Fruit fly (Drosophila melanogaster): ENCODE measurements around the gene CecC.

Gene CecC

dm6 chr3R:30191462-30191874, 24.8 kb upstream of the CecC start (continued):
- TF ChIP-seq CG9876 (GFP tag; optimal IDR thresholded peaks at IDR 0.05), result no peak
- no peak for TF ChIP-seq Opbp (GFP tag; IDR thresholded peaks at IDR 0.05; ENCODE audit: partially characterized antibody)
- TF ChIP-seq Mad (GFP tag; optimal IDR thresholded peaks at IDR 0.05), result no peak
- no peak for TF ChIP-seq Ravus (GFP tag; IDR thresholded peaks at IDR 0.05)
- 0 out of 2 replicates have a peak, but pooled peaks have one; percentile 30 for TF ChIP-seq Rfx (GFP tag; IDR thresholded peaks at IDR 0.05)
- peak; percentile 35 for TF ChIP-seq CG1602 (GFP tag; optimal IDR thresholded peaks at IDR 0.05)
- no peak for TF ChIP-seq nau (GFP tag; optimal IDR thresholded peaks at IDR 0.05)
- 0 out of 2 replicates have a peak, but pooled peaks have one; percentile 5 for TF ChIP-seq CG9215 (GFP tag; IDR thresholded peaks at IDR 0.05)
- TF ChIP-seq Deaf1 (tag; optimal IDR thresholded peaks at IDR 0.05), result no peak
- TF ChIP-seq h (optimal IDR thresholded peaks at IDR 0.05), result no peak
- TF ChIP-seq bbx (GFP tag; IDR thresholded peaks at IDR 0.05; ENCODE audit: partially characterized antibody), result no peak
- peak; percentile 70 for TF ChIP-seq dysf (GFP tag; IDR thresholded peaks at IDR 0.05)
- no peak for TF ChIP-seq kah (GFP tag; optimal IDR thresholded peaks at IDR 0.05)
- no peak for TF ChIP-seq CG1792 (GFP tag; optimal IDR thresholded peaks at IDR 0.05)
- TF ChIP-seq hth (optimal IDR thresholded peaks at IDR 0.05), result no peak
- TF ChIP-seq nerfin-2 (GFP tag; IDR thresholded peaks at IDR 0.05; ENCODE audit: partially characterized antibody), result no peak
- no peak for TF ChIP-seq CG31388 (GFP tag; optimal IDR thresholded peaks at IDR 0.05)
- no peak for TF ChIP-seq YL-1 (GFP tag; optimal IDR thresholded peaks at IDR 0.05)
- no peak for TF ChIP-seq Jarid2 (GFP tag; optimal IDR thresholded peaks at IDR 0.05)
- peak; percentile 8 for TF ChIP-seq CG8388 (GFP tag; optimal IDR thresholded peaks at IDR 0.05)
- TF ChIP-seq chif (GFP tag; optimal IDR thresholded peaks at IDR 0.05), result peak in 1 of 2 experiments; percentile 59
- peak; percentile 32 for TF ChIP-seq Hr3 (GFP tag; optimal IDR thresholded peaks at IDR 0.05)
- TF ChIP-seq sima (GFP tag; optimal IDR thresholded peaks at IDR 0.05), result no peak
- TF ChIP-seq pfk (GFP tag; optimal IDR thresholded peaks at IDR 0.05), result no peak
- peak; percentile 29; the same call in 1 of the 2 replicates for TF ChIP-seq klu (GFP tag; IDR thresholded peaks at IDR 0.05)
- no peak for TF ChIP-seq wek (GFP tag; optimal IDR thresholded peaks at IDR 0.05)
- peak; percentile 45 for TF ChIP-seq CG2712 (tag; optimal IDR thresholded peaks at IDR 0.05)
- TF ChIP-seq CG8281 (tag; optimal IDR thresholded peaks at IDR 0.05), result no peak
- no peak for TF ChIP-seq Poxn (GFP tag; IDR thresholded peaks at IDR 0.05)
- TF ChIP-seq Gug (GFP tag; IDR thresholded peaks at IDR 0.05), result no peak
- TF ChIP-seq CG13894 (tag; optimal IDR thresholded peaks at IDR 0.05), result no peak
- TF ChIP-seq lilli (GFP tag; optimal IDR thresholded peaks at IDR 0.05), result peak; percentile 62
- no peak for TF ChIP-seq CG2116 (GFP tag; optimal IDR thresholded peaks at IDR 0.05)
- TF ChIP-seq dimm (GFP tag; IDR thresholded peaks at IDR 0.05), result no peak
- TF ChIP-seq grau (tag; optimal IDR thresholded peaks at IDR 0.05), result peak; percentile 53
- no peak for TF ChIP-seq CG17802 (tag; optimal IDR thresholded peaks at IDR 0.05)
- no peak for TF ChIP-seq nerfin-1 (tag; optimal IDR thresholded peaks at IDR 0.05)
- no peak for TF ChIP-seq luna (GFP tag; optimal IDR thresholded peaks at IDR 0.05)
- TF ChIP-seq ems (GFP tag; optimal IDR thresholded peaks at IDR 0.05), result peak; percentile 3
- no peak for TF ChIP-seq Nf-YA (GFP tag; IDR thresholded peaks at IDR 0.05)
- TF ChIP-seq run (tag; optimal IDR thresholded peaks at IDR 0.05), result no peak
- no peak for TF ChIP-seq CG15073 (GFP tag; optimal IDR thresholded peaks at IDR 0.05)
- no peak for TF ChIP-seq CG7987 (GFP tag; optimal IDR thresholded peaks at IDR 0.05)
- TF ChIP-seq trh (GFP tag; optimal IDR thresholded peaks at IDR 0.05), result no peak
- TF ChIP-seq kni (GFP tag; optimal IDR thresholded peaks at IDR 0.05), result no peak
- peak; percentile 43; the same call in 1 of the 2 replicates for TF ChIP-seq Ptx1 (GFP tag; IDR thresholded peaks at IDR 0.05)
- TF ChIP-seq zf30C (GFP tag; optimal IDR thresholded peaks at IDR 0.05), result no peak
- no peak for TF ChIP-seq stwl (tag; optimal IDR thresholded peaks at IDR 0.05)
- TF ChIP-seq br (optimal IDR thresholded peaks at IDR 0.05), result no peak
- peak; percentile 51 for TF ChIP-seq CG17385 (GFP tag; optimal IDR thresholded peaks at IDR 0.05)
- no peak for TF ChIP-seq gt (GFP tag; IDR thresholded peaks at IDR 0.05)
- peak; percentile 68 for TF ChIP-seq lmd (GFP tag; IDR thresholded peaks at IDR 0.05)
- TF ChIP-seq zfh1 (GFP tag; IDR thresholded peaks at IDR 0.05), result peak; percentile 48; the same call in 1 of the 3 replicates

Data from whole organism, embryonic.